Worm (Caenorhabditis elegans) whole organism, young adult: ENCODE results near the gene daf-11.

Experiments
- ama-1 ChIP-seq, 3 experiments: fragments of 150-350 bp in 1 of 3; sonication (generic microtip) in 2 of 3; optimal IDR thresholded peaks; 2 replicates each; lab custom pipeline; 2014 to 2018; ENCODE audit warnings: missing biosample characterization in 2 of 3, missing genetic modification characterization in 2 of 3, missing genetic modification reagents in 2 of 3
- lin-35 ChIP-seq, 3 experiments: fragments of 150-350 bp in 2 of 3; sonication (generic microtip) in 1 of 3; optimal IDR thresholded peaks; 2 replicates each; lab custom pipeline; 2014 to 2018; ENCODE audit warnings: missing biosample characterization in 3 of 3, missing genetic modification characterization in 3 of 3, missing genetic modification reagents in 3 of 3

- TF ChIP-seq ama-1 (optimal IDR thresholded peaks at IDR 0.05; lab: Kevin White, UChicago) (no peak), ama-1 (GFP tag; optimal IDR thresholded peaks at IDR 0.05; lab: Kevin White, UChicago) (no peak), lin-35 (GFP tag; optimal IDR thresholded peaks at IDR 0.05; lab: Kevin White, UChicago) (no peak)
These were observed 53.4 kb downstream of the daf-11 start, which contains the start of gene lgc-44 for ce11 chrV:11672497-11672896.
